Fruit fly (Drosophila melanogaster): Measurements from ENCODE around the gene SLIRP1.

Gene SLIRP1

dm6 chrX:21279311-21279890, 39.7 kb downstream of the SLIRP1 start:
- TF ChIP-seq CTCF (optimal IDR thresholded peaks at IDR 0.05): no peak
- no peak for TF ChIP-seq CG8478 (optimal IDR thresholded peaks at IDR 0.05)

dm6 chrX:21276494-21276893, 42.6 kb downstream of the SLIRP1 start:
- TF ChIP-seq CG8478 (optimal IDR thresholded peaks at IDR 0.05): no peak
- no peak for TF ChIP-seq CTCF (optimal IDR thresholded peaks at IDR 0.05)

Data from S2 (cell line).